Worm (Caenorhabditis elegans): ENCODE measurements around the gene fbxb-59.

The fbxb-59 gene

DNA sequence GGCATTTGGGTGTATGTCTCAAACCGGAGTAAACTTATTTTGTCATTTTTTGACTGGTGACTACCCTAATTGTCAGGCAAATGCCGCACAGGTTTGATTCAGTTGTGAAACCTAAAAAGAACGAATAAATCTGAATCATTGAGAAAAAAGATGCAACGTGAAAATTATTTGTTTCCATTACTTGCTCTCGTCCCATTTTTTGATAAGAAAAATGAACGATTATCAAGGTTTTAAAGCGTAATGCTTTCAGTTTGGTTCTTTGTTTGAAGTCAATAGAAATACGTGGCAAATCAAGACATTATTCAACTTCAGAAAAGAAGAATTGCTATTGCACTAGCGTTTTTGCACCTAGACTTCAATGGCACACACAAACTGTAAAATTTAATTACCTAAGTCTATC is 6.6 kb upstream of the fbxb-59 start, which contains the start of gene Y113G7B.12:
Y113G7B.12 (minus strand) TSS at position 101 of the 400 bp plus-strand sequence.
- TF ChIP-seq aha-1 (tag), result peak; percentile 44
- TF ChIP-seq unc-130 (GFP tag; optimal IDR thresholded peaks at IDR 0.05), result no peak

DNA sequence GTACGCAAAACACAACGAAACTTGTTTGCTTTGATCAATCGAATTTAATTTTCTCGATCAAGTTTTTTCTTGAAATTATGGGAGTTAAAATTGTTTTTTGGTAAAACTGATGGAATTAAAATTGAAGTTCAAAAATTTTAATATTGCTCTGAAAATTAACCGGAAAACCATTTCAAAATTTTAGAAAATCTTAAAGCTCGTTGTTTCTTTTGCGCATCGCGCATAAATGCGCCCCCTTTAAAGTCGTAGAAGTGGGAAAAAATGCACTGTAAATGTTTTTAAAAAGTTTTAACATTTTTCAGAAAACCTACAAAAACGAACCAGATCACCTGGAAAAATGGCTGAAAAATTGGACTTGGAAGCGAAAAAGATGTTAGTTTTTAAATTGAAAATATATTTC is 2.9 kb downstream of the fbxb-59 start, which contains the start of gene fbxa-113:
fbxa-113 (plus strand) TSS at position 301 of the 400 bp plus-strand sequence.
- TF ChIP-seq Y5F2A.4 (GFP tag; optimal IDR thresholded peaks at IDR 0.05), result no peak
- TF ChIP-seq hlh-30 (tag; optimal IDR thresholded peaks at IDR 0.05; ENCODE audit: insufficient read depth), result no peak
- no peak for TF ChIP-seq ceh-44 (GFP tag; IDR thresholded peaks at IDR 0.05)
- TF ChIP-seq Y105C5A.15 (GFP tag; IDR thresholded peaks at IDR 0.05), result no peak
- no peak for TF ChIP-seq ceh-20 (GFP tag; IDR thresholded peaks at IDR 0.05)
- no peak for TF ChIP-seq ceh-28 (tag; optimal IDR thresholded peaks at IDR 0.05)

DNA sequence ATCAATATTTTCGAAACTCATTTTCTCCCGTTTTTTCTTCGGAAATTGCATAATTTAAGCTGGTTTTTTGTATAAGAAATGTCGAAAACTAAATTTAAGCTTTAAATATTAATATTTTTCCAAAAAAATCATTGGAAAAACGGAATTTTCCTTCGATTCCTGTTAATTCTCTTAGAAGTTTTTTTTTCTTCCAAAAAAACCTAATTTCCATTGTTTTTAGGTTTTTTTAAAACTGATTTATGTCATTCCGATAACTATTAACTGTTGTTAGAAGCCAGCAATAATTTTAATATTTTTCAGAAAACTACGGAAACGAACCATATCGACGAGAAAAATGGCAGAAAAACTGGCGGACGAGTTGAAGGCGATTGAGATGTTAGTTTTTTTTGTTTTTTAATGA is 4.7 kb downstream of the fbxb-59 start, which contains the start of gene fbxa-114:
fbxa-114 (plus strand) TSS at position 301 of the 400 bp plus-strand sequence.
- TF ChIP-seq daf-12 (tag; optimal IDR thresholded peaks at IDR 0.05) (no peak), arid-1 (GFP tag; conservative IDR thresholded peaks at IDR 0.05) (no peak), aha-1 (tag) (peak; percentile 55), mxl-3 (GFP tag; optimal IDR thresholded peaks at IDR 0.05) (no peak), ceh-28 (tag; optimal IDR thresholded peaks at IDR 0.05) (no peak)

DNA sequence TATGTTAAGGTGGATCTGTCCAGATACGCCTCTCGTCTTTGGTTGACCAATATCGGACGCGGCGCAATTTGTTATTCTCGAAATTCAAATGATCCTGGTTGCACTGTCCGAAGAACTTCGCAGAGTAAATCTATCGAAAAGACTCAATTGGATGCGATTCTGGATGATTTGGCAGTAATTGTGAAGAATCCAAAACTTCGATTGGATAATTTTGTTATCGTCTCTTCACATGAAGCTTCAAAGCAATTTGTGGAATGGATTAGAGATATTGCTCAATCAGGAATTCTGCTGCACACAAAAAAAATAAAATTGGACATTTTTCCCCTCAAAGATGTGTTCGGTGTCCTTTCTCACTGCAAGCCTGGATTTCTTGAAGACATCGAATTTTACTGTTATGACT is 6.3 kb downstream of the fbxb-59 start:
- TF ChIP-seq unc-62 (GFP tag; optimal IDR thresholded peaks at IDR 0.05 in 1 of 2) (peak in 1 of 2 experiments; percentile 93), unc-62 (tag; optimal IDR thresholded peaks at IDR 0.05) (no peak), nhr-10 (tag; optimal IDR thresholded peaks at IDR 0.05) (no peak)

DNA sequence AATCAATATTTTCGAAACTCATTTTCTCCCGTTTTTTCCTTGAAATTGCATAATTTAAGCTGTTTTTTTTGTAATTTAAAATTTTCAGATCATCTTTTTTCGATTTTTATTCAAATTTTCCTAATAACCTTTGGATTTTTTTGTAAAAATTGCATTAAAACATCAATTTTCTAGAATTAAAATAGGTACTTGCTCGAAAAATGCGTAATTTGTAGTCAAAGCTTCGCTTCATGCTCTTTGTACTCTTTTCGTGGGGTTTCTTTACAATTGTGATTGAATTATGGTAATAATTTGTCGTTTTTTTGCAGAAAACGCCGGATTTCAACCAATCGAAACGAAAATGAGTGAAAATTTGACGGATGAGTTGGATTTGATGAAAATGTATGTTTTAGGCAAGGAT is 7.0 kb downstream of the fbxb-59 start, which contains the start of gene fog-2:
fog-2 (plus strand) TSS at position 301 of the 400 bp plus-strand sequence.
- no peak for TF ChIP-seq rbr-2 (tag; optimal IDR thresholded peaks at IDR 0.05)
- no peak for TF ChIP-seq lin-29 (GFP tag; IDR thresholded peaks at IDR 0.05)
- TF ChIP-seq R02D3.7 (tag; optimal IDR thresholded peaks at IDR 0.05), result no peak
- no peak for TF ChIP-seq zip-11 (GFP tag; IDR thresholded peaks at IDR 0.05)
- no peak for TF ChIP-seq lin-13 (GFP tag; optimal IDR thresholded peaks at IDR 0.05)

DNA sequence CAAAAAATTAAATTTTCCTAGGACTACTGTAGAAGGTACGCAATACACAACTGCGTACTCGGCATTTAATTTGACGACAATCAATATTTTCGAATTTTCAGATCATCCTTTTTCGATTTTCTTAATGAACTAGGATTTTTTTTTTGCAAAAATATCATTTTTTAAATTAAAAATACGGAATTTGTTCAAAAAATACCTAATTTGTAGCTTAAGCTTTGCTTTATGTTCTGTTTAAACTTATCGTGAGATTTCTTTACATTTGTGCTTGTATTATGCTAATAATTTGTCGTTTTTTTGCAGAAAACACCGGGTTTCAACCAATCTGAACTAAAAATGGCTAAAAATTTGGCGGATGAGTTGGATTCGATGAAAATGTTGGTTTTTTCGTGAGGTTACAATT is 9.3 kb downstream of the fbxb-59 start, which contains the start of gene ftr-1:
ftr-1 (plus strand) TSS at position 301 of the 400 bp plus-strand sequence.
- TF ChIP-seq ctbp-1 (GFP tag; IDR thresholded peaks at IDR 0.05) (no peak), ztf-7 (tag; optimal IDR thresholded peaks at IDR 0.05) (no peak), aly-2 (tag; optimal IDR thresholded peaks at IDR 0.05) (no peak), jun-1 (tag; optimal IDR thresholded peaks at IDR 0.05) (no peak), nhr-28 (tag; optimal IDR thresholded peaks at IDR 0.05) (no peak), ceh-62 (tag; optimal IDR thresholded peaks at IDR 0.05) (no peak)

DNA sequence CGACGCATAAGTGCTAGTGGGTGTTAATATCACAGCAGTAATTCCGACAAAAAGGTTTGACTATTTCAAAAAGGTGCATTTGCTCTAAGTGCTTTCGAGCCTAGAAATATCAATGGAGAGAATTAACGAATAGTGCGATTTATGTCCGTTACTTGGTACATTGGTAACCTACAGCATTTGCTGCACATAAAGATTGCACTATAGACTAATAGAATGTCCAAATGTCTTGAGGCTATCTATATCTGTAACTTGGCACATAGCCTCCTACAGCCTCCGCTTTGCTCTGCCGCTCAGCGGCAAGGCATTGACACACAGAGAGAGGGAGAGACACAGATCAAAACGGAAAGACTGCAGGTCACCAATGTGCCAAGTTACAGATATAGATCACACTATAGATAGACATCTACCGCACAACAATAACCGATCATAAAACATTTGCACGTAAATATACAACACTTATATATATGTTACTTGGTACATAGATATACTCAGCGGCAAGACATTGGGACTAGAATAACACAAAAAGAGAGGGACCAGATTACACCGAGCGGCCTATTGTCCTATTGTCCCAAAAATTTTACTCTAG is 10.4 kb downstream of the fbxb-59 start, which contains the start of the genes srh-217 and Y113G7B.28:
srh-217 (minus strand) TSS at position 101 of the 586 bp plus-strand sequence.
Y113G7B.28 (plus strand) TSS at position 536 of the 586 bp plus-strand sequence.
- no peak for TF ChIP-seq snpc-1.2 (GFP tag; IDR thresholded peaks at IDR 0.05)
- no peak for TF ChIP-seq vab-7 (GFP tag; IDR thresholded peaks at IDR 0.05)
- no peak for TF ChIP-seq hmg-1.1 (GFP tag; IDR thresholded peaks at IDR 0.05)
- no peak for TF ChIP-seq dpl-1 (GFP tag; optimal IDR thresholded peaks at IDR 0.05)
- no peak for TF ChIP-seq sdz-12 (GFP tag; optimal IDR thresholded peaks at IDR 0.05)
- no peak for TF ChIP-seq F49E8.2 (tag; optimal IDR thresholded peaks at IDR 0.05; ENCODE audit: borderline replicate concordance)
- no peak for TF ChIP-seq nhr-6 (tag; optimal IDR thresholded peaks at IDR 0.05)
- TF ChIP-seq madf-5 (GFP tag; IDR thresholded peaks at IDR 0.05), result no peak
- no peak for TF ChIP-seq mdt-29 (GFP tag; IDR thresholded peaks at IDR 0.05)

Measured in whole organism, L4 larva.